Worm (Caenorhabditis elegans) whole organism, young adult: Measurements from ENCODE around the gene Y77E11A.23.
A peak's percentile ranks its signal among the peaks of the same experiment; 100 is the strongest.

Experiments
- B0035.1 ChIP-seq: sonication (generic microtip); optimal IDR thresholded peaks from 2 replicates; lab custom pipeline; 2016; ENCODE audit warnings: missing genetic modification characterization, mild to moderate bottlenecking, missing compliant biosample characterization, missing genotype, missing genetic modification reagents
- C17E4.6 ChIP-seq: fragments of 200-800 bp; sonication (Bioruptor generic); IDR thresholded peaks from 2 replicates; pipeline ENCODE4 v1.3.6; 2022; ENCODE audit warnings: missing genetic modification reagents, missing genetic modification characterization, missing compliant biosample characterization
- F10E7.11 ChIP-seq: sonication (generic microtip); optimal IDR thresholded peaks from 2 replicates; lab custom pipeline; 2017; ENCODE audit warnings: mild to moderate bottlenecking, missing genetic modification characterization, moderate library complexity, missing compliant biosample characterization
- F23B12.7 ChIP-seq: sonication (generic microtip); optimal IDR thresholded peaks from 2 replicates; lab custom pipeline; 2017; ENCODE audit warnings: missing genetic modification characterization, mild to moderate bottlenecking, missing compliant biosample characterization, antibody characterized with exemption, moderate library complexity; ENCODE audit not compliant: insufficient read depth
- F33H1.4 ChIP-seq: fragments of 200-800 bp; sonication (Bioruptor generic); IDR thresholded peaks from 2 replicates; pipeline ENCODE4 v1.3.6; 2022; ENCODE audit warnings: missing genetic modification reagents, missing genetic modification characterization, missing compliant biosample characterization
- F37B4.10 ChIP-seq: fragments of 200-800 bp; sonication (Bioruptor generic); IDR thresholded peaks from 2 replicates; pipeline ENCODE4 v1.3.6; 2022; ENCODE audit warnings: missing genetic modification characterization, missing compliant biosample characterization
- K11D2.4 ChIP-seq: fragments of 200-800 bp; sonication (Bioruptor generic); IDR thresholded peaks from 2 replicates; pipeline ENCODE4 v1.3.6; 2022; ENCODE audit warnings: missing genetic modification reagents, missing genetic modification characterization, missing compliant biosample characterization
- T26A5.8 ChIP-seq: sonication (generic microtip); optimal IDR thresholded peaks from 2 replicates; lab custom pipeline; 2016; ENCODE audit warnings: missing genetic modification characterization, missing compliant biosample characterization
- Y53G8AR.9 ChIP-seq: fragments of 200-800 bp; sonication (Bioruptor generic); conservative IDR thresholded peaks from 2 replicates; pipeline ENCODE4 v1.3.6; 2022; ENCODE audit warnings: missing genetic modification reagents, missing genetic modification characterization, missing compliant biosample characterization
- Y56A3A.18 ChIP-seq: fragments of 200-800 bp; sonication (Bioruptor generic); IDR thresholded peaks from 2 replicates; pipeline ENCODE4 v1.3.6; 2022; ENCODE audit warnings: missing genetic modification reagents, missing genetic modification characterization, missing compliant biosample characterization
- Y79H2A.3 ChIP-seq: fragments of 200-800 bp; sonication (Bioruptor generic); conservative IDR thresholded peaks from 2 replicates; pipeline ENCODE4 v1.3.6; 2022; ENCODE audit warnings: missing genetic modification reagents, missing genetic modification characterization, missing compliant biosample characterization
- ZK185.1 ChIP-seq: sonication (generic microtip); optimal IDR thresholded peaks from 2 replicates; lab custom pipeline; 2016; ENCODE audit warnings: mild to moderate bottlenecking, missing genetic modification characterization, missing compliant biosample characterization; ENCODE audit not compliant: poor library complexity, severe bottlenecking
- ama-1 ChIP-seq, 3 experiments: fragments of 150-350 bp in 1 of 3; sonication (generic microtip) in 2 of 3; optimal IDR thresholded peaks; 2 replicates each; lab custom pipeline; 2014 to 2018; ENCODE audit warnings: missing biosample characterization in 2 of 3, missing genetic modification characterization in 2 of 3, missing genetic modification reagents in 2 of 3
- atf-7 ChIP-seq: sonication (generic microtip); optimal IDR thresholded peaks from 2 replicates; lab custom pipeline; 2017; ENCODE audit warnings: mild to moderate bottlenecking, missing genetic modification characterization, missing compliant biosample characterization
- attf-5 ChIP-seq: fragments of 200-800 bp; sonication (Bioruptor generic); optimal IDR thresholded peaks from 2 replicates; lab custom pipeline; 2018; ENCODE audit warnings: mild to moderate bottlenecking, missing genetic modification characterization, missing compliant biosample characterization
- cebp-2 ChIP-seq: fragments of 200-800 bp; sonication (Bioruptor generic); IDR thresholded peaks from 2 replicates; pipeline ENCODE4 v1.3.6; 2022; ENCODE audit warnings: missing genetic modification characterization, missing compliant biosample characterization
- ceh-100 ChIP-seq: fragments of 200-800 bp; sonication (Bioruptor generic); IDR thresholded peaks from 2 replicates; pipeline ENCODE4 v1.3.6; 2022; ENCODE audit warnings: missing genetic modification reagents, missing genetic modification characterization, missing compliant biosample characterization
- ceh-79 ChIP-seq: sonication (generic microtip); optimal IDR thresholded peaks from 2 replicates; lab custom pipeline; 2017; ENCODE audit warnings: mild to moderate bottlenecking, missing genetic modification characterization, missing compliant biosample characterization
- ceh-91 ChIP-seq: fragments of 200-800 bp; sonication (Bioruptor generic); IDR thresholded peaks from 2 replicates; pipeline ENCODE4 v1.3.6; 2022; ENCODE audit warnings: missing genetic modification reagents, missing genetic modification characterization, missing compliant biosample characterization
- dpff-1 ChIP-seq: sonication (generic microtip); optimal IDR thresholded peaks from 2 replicates; lab custom pipeline; 2017; ENCODE audit warnings: mild to moderate bottlenecking, missing genetic modification characterization, missing compliant biosample characterization
- egrh-3 ChIP-seq: fragments of 200-800 bp; sonication (Bioruptor generic); IDR thresholded peaks from 2 replicates; pipeline ENCODE4 v1.3.6; 2022; ENCODE audit warnings: missing genetic modification reagents, missing genetic modification characterization, missing compliant biosample characterization
- ekl-4 ChIP-seq: fragments of 200-800 bp; sonication (Bioruptor generic); IDR thresholded peaks from 2 replicates; pipeline ENCODE4 v1.3.6; 2022; ENCODE audit warnings: missing genetic modification reagents, missing genetic modification characterization, missing compliant biosample characterization
- hlh-12 ChIP-seq: sonication (generic microtip); optimal IDR thresholded peaks from 2 replicates; lab custom pipeline; 2016; ENCODE audit warnings: missing genetic modification characterization, missing compliant biosample characterization
- hmg-1.2 ChIP-seq: fragments of 200-800 bp; sonication (Bioruptor generic); IDR thresholded peaks from 2 replicates; pipeline ENCODE4 v1.3.6; 2022; ENCODE audit warnings: missing genetic modification reagents, missing genetic modification characterization, missing compliant biosample characterization
- hmg-20 ChIP-seq: fragments of 200-800 bp; sonication (Bioruptor generic); IDR thresholded peaks from 2 replicates; pipeline ENCODE4 v1.3.6; 2022; ENCODE audit warnings: missing genetic modification reagents, missing genetic modification characterization, missing compliant biosample characterization
- let-607 ChIP-seq, 2 experiments: fragments of 200-800 bp in 1 of 2; sonication (Bioruptor generic) in 1 of 2; sonication (generic microtip) in 1 of 2; optimal IDR thresholded peaks; 2 replicates each; lab custom pipeline; 2016 to 2018; ENCODE audit warnings: mild to moderate bottlenecking in 2 of 2, missing compliant biosample characterization in 2 of 2, missing genetic modification characterization in 2 of 2, moderate library complexity in 2 of 2, missing genotype in 1 of 2
- lin-35 ChIP-seq, 3 experiments: fragments of 150-350 bp in 2 of 3; sonication (generic microtip) in 1 of 3; optimal IDR thresholded peaks; 2 replicates each; lab custom pipeline; 2014 to 2018; ENCODE audit warnings: missing biosample characterization in 3 of 3, missing genetic modification characterization in 3 of 3, missing genetic modification reagents in 3 of 3
- lin-40 ChIP-seq: sonication (generic microtip); optimal IDR thresholded peaks from 2 replicates; lab custom pipeline; 2016; ENCODE audit warnings: missing genetic modification characterization, mild to moderate bottlenecking, missing compliant biosample characterization, missing genotype, missing genetic modification reagents
- lir-1 ChIP-seq: fragments of 200-800 bp; sonication (Bioruptor generic); conservative IDR thresholded peaks from 2 replicates; pipeline ENCODE4 v1.3.6; 2022; ENCODE audit warnings: missing genetic modification reagents, missing genetic modification characterization, missing compliant biosample characterization
- lsl-1 ChIP-seq: fragments of 200-800 bp; sonication (Bioruptor generic); optimal IDR thresholded peaks from 2 replicates; lab custom pipeline; 2018; ENCODE audit warnings: mild to moderate bottlenecking, missing genetic modification characterization, moderate library complexity, missing compliant biosample characterization
- madf-3 ChIP-seq: fragments of 200-800 bp; sonication (Bioruptor generic); IDR thresholded peaks from 2 replicates; pipeline ENCODE4 v1.3.6; 2022; ENCODE audit warnings: missing genetic modification reagents, missing genetic modification characterization, missing compliant biosample characterization
- mxl-1 ChIP-seq: sonication (generic microtip); optimal IDR thresholded peaks from 2 replicates; lab custom pipeline; 2016; ENCODE audit warnings: missing genetic modification characterization, missing compliant biosample characterization
- nhr-179 ChIP-seq: sonication (generic microtip); optimal IDR thresholded peaks from 2 replicates; lab custom pipeline; 2016; ENCODE audit warnings: mild to moderate bottlenecking, missing genetic modification characterization, missing compliant biosample characterization
- nhr-80 ChIP-seq: sonication (generic microtip); optimal IDR thresholded peaks from 2 replicates; lab custom pipeline; 2016; ENCODE audit warnings: missing genetic modification characterization, missing compliant biosample characterization
- pbrm-1 ChIP-seq: fragments of 200-800 bp; sonication (Bioruptor generic); IDR thresholded peaks from 2 replicates; pipeline ENCODE4 v1.3.6; 2022; ENCODE audit warnings: missing genetic modification reagents, missing genetic modification characterization, missing compliant biosample characterization
- pha-4 ChIP-seq: fragments of 150-350 bp; sonication (generic microtip); optimal IDR thresholded peaks from 2 replicates; lab custom pipeline; 2014; ENCODE audit warnings: missing biosample characterization, missing genetic modification reagents, missing genetic modification characterization
- repo-1 ChIP-seq: sonication (generic microtip); optimal IDR thresholded peaks from 2 replicates; lab custom pipeline; 2017; ENCODE audit warnings: mild to moderate bottlenecking, missing genetic modification characterization, missing compliant biosample characterization
- snpc-1.3 ChIP-seq: sonication (generic microtip); optimal IDR thresholded peaks from 2 replicates; lab custom pipeline; 2017; ENCODE audit warnings: missing genetic modification characterization, mild to moderate bottlenecking, missing compliant biosample characterization, antibody characterized with exemption, moderate library complexity, missing genotype, missing genetic modification reagents; ENCODE audit not compliant: insufficient read depth
- snpc-3.4 ChIP-seq: sonication (generic microtip); optimal IDR thresholded peaks from 2 replicates; lab custom pipeline; 2017; ENCODE audit warnings: missing genetic modification characterization, mild to moderate bottlenecking, missing compliant biosample characterization, antibody characterized with exemption, moderate library complexity, missing genotype, missing genetic modification reagents
- somi-1 ChIP-seq: fragments of 200-800 bp; sonication (Bioruptor generic); optimal IDR thresholded peaks from 2 replicates; lab custom pipeline; 2018; ENCODE audit warnings: mild to moderate bottlenecking, missing genetic modification characterization, missing compliant biosample characterization
- sptf-2 ChIP-seq: fragments of 200-800 bp; sonication (Bioruptor generic); optimal IDR thresholded peaks from 2 replicates; lab custom pipeline; 2018; ENCODE audit warnings: mild to moderate bottlenecking, missing genetic modification characterization, missing compliant biosample characterization
- tbp1 ChIP-seq: fragments of 200-800 bp; sonication (Bioruptor generic); optimal IDR thresholded peaks from 2 replicates; lab custom pipeline; 2018; ENCODE audit warnings: mild to moderate bottlenecking, missing genetic modification characterization, missing compliant biosample characterization
- tbx-9 ChIP-seq: sonication (generic microtip); optimal IDR thresholded peaks from 2 replicates; lab custom pipeline; 2016; ENCODE audit warnings: borderline replicate concordance, missing genetic modification characterization, inconsistent platforms, missing compliant biosample characterization
- ztf-18 ChIP-seq: sonication (generic microtip); optimal IDR thresholded peaks from 2 replicates; lab custom pipeline; 2016; ENCODE audit warnings: missing genotype, mild to moderate bottlenecking, missing genetic modification characterization, missing compliant biosample characterization
- ztf-22 ChIP-seq: fragments of 200-800 bp; sonication (Bioruptor generic); optimal IDR thresholded peaks from 2 replicates; lab custom pipeline; 2018; ENCODE audit warnings: mild to moderate bottlenecking, missing genetic modification characterization, moderate library complexity, missing compliant biosample characterization
- ztf-26 ChIP-seq: sonication (generic microtip); optimal IDR thresholded peaks from 2 replicates; lab custom pipeline; 2017; ENCODE audit warnings: missing genetic modification characterization, missing compliant biosample characterization
- ztf-6 ChIP-seq: fragments of 200-800 bp; sonication (Bioruptor generic); IDR thresholded peaks from 2 replicates; pipeline ENCODE4 v1.3.6; 2022; ENCODE audit warnings: missing genetic modification reagents, missing genetic modification characterization, missing compliant biosample characterization

Gene Y77E11A.23

ce11 chrIV:1419795-1420509 lies 10.2 kb downstream of the Y77E11A.23 start, which contains the start of gene Y77E11A.7:
Y77E11A.7 (minus strand) TSS chrIV:1419849.
- TF ChIP-seq T26A5.8 (no peak), snpc-1.3 (tag; lab: Kevin White, UChicago) (no peak), F37B4.10 (GFP tag; lab: Robert Waterston, UW) (no peak), let-607 (tag; optimal IDR thresholded peaks at IDR 0.05; lab: Kevin White, UChicago) (peak; percentile 17 to 38), somi-1 (GFP tag; lab: Kevin White, UChicago) (no peak), egrh-3 (GFP tag; lab: Robert Waterston, UW) (peak; percentile 66), dpff-1 (tag; lab: Kevin White, UChicago) (no peak), ztf-26 (no peak), F33H1.4 (GFP tag; lab: Robert Waterston, UW) (peak; percentile 98), attf-5 (GFP tag; lab: Kevin White, UChicago) (peak; percentile 99), atf-7 (tag; lab: Kevin White, UChicago) (no peak), Y79H2A.3 (GFP tag; lab: Robert Waterston, UW) (no peak), ceh-79 (tag; lab: Kevin White, UChicago) (no peak), B0035.1 (no peak), ekl-4 (GFP tag; lab: Robert Waterston, UW) (peak; percentile 50; the same call in 1 of the 2 replicates), ama-1 (optimal IDR thresholded peaks at IDR 0.05; lab: Kevin White, UChicago) (no peak), ama-1 (GFP tag; optimal IDR thresholded peaks at IDR 0.05; lab: Kevin White, UChicago) (no peak), tbp1 (GFP tag; lab: Kevin White, UChicago) (peak; percentile 1), ztf-18 (tag; lab: Kevin White, UChicago) (peak; percentile 68), nhr-179 (no peak), K11D2.4 (GFP tag; lab: Robert Waterston, UW) (peak; percentile 61; the same call in 1 of the 2 replicates), ceh-91 (peak; percentile 69; the same call in 1 of the 2 replicates), repo-1 (tag; lab: Kevin White, UChicago) (no peak), pha-4 (tag; lab: Kevin White, UChicago) (peak; percentile 58), C17E4.6 (no peak), hlh-12 (tag; lab: Kevin White, UChicago) (no peak), ztf-6 (GFP tag; lab: Robert Waterston, UW) (no peak), hmg-20 (GFP tag; lab: Robert Waterston, UW) (no peak), snpc-3.4 (tag; lab: Kevin White, UChicago) (peak; percentile 14), cebp-2 (GFP tag; lab: Robert Waterston, UW) (no peak), F23B12.7 (tag; lab: Kevin White, UChicago) (peak; percentile 52), sptf-2 (GFP tag; lab: Kevin White, UChicago) (peak; percentile 58), nhr-80 (peak; percentile 86), F10E7.11 (no peak), tbx-9 (tag; lab: Kevin White, UChicago) (no peak), Y56A3A.18 (GFP tag; lab: Robert Waterston, UW) (no peak), mxl-1 (tag; lab: Kevin White, UChicago) (no peak), hmg-1.2 (GFP tag; lab: Robert Waterston, UW) (peak; percentile 70; the same call in 1 of the 2 replicates), Y53G8AR.9 (GFP tag; lab: Robert Waterston, UW) (no peak), ceh-100 (no peak), madf-3 (GFP tag; lab: Robert Waterston, UW) (peak; percentile 98), lin-40 (tag; lab: Kevin White, UChicago) (peak; percentile 74), lsl-1 (GFP tag; lab: Kevin White, UChicago) (peak; percentile 95), lin-35 (GFP tag; optimal IDR thresholded peaks at IDR 0.05; lab: Kevin White, UChicago) (peak in 1 of 3 experiments; percentile 82), lir-1 (peak; percentile 42; the same call in 1 of the 2 replicates), ztf-22 (GFP tag; lab: Kevin White, UChicago) (no peak), ZK185.1 (tag; lab: Kevin White, UChicago) (no peak), pbrm-1 (GFP tag; lab: Robert Waterston, UW) (peak; percentile 48; the same call in 1 of the 2 replicates)
